Worm (Caenorhabditis elegans) whole organism, dauer: ENCODE data around the gene nrde-3.
"Not testable (repeated sequence)": the region's sequence is repeated elsewhere in the genome, so short reads cannot be mapped to it uniquely, and the experiment has no call there.

Experiments
- unc-62 ChIP-seq: sonication (generic microtip); optimal IDR thresholded peaks from 2 replicates; lab custom pipeline; 2017; ENCODE audit warnings: missing biosample characterization, missing genetic modification reagents, missing genetic modification characterization

The nrde-3 gene

DNA sequence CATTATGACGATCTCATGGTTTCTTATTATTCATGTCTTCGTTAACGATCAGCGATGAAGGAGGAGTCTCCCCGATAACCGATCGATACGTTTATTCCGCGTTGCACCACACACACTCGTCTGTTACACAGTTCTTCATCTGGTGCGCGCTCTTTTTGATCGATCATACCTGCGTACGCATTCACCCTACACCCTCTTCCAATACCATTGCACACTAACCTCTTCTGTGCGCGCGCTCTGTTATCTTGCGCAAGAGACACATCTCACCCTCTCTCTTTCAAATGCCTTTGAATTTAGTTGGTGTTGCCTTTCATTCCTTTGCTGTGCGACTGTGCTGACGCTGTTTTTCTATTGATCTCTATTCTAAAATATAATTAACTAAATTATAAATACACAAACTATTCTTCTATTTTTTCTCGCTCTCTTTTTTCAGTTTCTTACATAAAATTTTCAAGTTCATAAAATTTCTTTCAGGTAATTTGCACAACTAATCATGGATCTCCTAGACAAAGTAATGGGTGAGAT is at the start of gene nrde-3:
TSS of gene nrde-3 (plus strand) at position 475 of the 525 bp plus-strand sequence.
- TF ChIP-seq unc-62 = no peak

DNA sequence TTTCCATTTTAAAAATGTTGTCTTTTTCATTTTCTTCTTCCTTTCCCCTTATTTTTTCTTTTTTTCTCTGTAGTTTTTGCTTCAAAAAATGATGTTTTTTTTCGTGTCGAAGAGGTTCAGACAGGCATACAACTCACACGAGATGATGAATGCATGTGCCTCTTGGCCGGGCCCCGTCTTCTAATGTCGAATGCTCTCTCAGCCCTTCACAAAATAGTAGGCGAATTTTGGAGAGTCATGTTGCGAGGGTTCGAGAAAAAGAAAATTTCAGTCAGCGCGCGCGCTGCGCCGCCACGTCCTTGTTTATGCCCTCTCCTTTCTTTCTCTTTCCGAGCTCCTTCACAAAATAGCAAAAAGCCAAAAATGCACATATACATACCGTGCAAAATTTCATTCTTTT is 48.0 kb upstream of the nrde-3 start:
- no peak for TF ChIP-seq unc-62

DNA sequence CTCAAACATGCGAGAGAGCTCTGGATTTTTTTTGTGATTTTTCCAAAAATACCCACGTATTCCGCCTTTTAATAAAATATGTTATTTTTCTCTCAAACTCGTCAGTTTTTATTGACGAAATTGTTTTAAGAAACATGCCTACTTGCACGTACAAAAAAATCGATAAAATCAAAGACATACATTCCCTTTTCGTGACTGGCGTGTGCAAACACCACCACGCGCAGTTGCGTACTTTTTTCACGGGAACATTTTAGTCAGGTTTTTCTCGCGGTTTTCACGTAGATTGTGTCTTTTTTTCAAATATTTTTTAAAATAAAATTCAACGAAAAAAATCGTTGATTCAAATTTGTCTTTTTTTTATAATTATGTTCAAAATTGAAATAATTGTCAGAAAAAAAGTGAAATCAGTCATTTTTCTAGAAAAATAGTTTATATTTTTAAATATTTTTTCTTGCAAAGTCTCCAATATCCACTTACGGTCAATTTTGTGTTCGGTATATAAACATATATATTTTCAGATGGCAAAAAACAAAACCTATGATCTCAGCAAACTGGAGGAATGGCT is 46.4 kb upstream of the nrde-3 start, which contains the start of gene M02E1.1:
TSS of gene M02E1.1 (plus strand) at position 515 of the 565 bp plus-strand sequence.
- TF ChIP-seq unc-62 = no peak

DNA sequence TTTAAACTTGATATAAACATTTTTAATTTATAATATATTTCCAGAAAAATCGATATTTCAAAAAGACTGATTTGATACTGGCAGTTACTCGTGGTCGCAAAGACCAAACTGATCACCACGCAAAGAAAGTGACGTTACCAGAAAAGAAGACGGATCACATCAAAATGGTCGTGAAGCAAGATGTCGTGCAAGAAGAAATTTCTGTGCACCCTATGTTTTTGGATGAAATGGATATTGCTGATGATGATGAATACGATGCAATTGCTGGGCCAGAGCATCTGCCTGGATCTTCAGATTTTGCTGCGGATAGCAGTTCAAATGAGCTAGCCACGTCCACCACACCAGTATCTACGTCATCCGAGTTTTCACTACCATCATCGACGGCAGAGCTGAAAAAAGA is 43.3 kb upstream of the nrde-3 start:
- no peak for TF ChIP-seq unc-62

DNA sequence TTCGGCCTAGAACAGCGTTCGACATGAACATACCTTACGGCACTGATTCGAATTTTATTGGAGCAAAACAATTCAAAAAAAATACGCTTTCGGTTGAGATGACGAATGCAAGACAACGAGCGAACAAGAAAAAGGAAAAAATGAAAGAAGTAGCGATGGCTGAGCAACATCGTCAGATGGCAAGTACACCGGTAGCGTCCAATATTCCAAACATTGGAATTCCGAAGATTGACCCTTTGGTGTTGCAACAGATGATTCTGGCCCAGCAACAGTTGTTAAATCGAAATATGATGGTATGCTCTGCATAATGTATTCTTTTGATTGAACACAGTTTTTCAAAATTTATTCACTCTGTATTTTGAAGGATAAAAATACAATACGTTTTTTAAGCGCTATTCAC is 39.4 kb upstream of the nrde-3 start:
- TF ChIP-seq unc-62 = no peak

DNA sequence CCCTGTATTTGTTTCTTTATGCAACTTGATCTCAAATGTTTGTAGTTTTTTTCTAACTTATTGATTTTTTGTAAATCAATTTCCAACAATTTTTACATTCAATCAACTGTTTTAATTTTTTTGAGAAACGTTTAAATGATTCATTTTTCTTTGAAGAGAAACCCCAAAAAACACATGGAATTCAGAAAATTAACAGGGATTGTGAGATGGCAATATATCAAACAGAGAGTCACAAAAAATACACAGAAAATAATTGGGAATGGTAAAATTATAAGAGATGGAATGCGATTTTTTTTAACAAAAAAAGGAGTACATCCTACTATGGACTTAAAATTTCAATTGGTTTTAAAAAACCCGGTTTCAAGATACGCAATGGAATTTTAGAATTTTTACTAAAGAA is 37.6 kb upstream of the nrde-3 start:
- no peak for TF ChIP-seq unc-62

DNA sequence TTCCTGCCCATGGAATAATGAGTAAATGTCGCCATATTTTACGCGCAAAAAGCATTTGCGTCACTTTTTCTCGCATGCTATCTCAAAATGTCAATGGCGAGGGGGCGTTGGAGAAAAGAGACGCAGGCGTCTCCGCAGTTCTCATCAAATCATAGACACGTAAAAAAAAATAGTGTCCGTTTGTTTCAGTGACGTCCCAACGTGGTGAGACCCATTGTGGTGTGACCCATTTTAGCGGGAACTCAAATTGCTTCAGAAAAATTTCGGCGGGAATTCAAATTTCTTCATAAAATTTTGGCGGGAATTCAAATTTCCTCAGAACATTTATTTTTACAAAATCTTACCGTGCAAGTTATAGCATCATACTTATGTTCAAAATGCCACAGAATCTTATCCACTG is 28.2 kb upstream of the nrde-3 start:
- no peak for TF ChIP-seq unc-62

DNA sequence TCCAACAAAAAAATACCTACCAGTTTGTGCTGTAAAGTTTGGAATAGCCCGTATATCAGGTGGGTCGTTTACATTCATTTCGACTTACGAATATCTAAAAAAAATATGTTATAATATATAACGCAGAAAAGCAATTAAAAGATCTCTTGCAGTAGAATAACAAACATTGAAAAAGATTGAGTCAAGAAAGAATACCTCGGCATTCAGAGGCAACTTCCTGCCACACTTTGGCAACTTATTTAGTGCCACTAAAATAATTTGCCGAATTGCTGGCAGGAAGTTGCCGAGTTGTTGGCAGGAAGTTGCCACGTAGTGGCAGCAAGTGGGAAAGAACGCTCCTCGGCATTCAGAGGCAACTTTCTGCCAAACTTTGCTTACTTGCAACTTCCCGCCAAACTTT is 24.9 kb upstream of the nrde-3 start, which contains the start of gene C04E7.3:
TSS of gene C04E7.3 (minus strand) at position 101 of the 400 bp plus-strand sequence.
- not testable (repeated sequence) for TF ChIP-seq unc-62

DNA sequence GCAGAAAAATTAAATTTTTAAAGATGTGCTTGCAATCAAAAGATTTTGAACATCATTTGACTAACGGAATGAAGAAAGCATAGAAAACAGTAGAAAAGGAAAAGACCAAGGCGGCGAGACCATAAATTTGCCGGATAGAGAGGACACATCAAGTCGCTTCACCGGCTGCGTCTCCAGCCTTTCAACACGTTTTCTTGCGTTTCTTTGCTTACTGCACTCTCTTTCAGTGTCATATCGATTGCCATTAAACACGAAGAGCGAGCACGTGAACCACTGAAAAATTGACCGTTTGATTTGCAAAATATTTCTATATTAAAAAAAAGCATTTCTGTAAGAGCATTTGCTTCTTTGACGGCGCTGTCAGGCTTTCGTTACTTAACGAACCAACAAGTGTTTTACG is 23.9 kb upstream of the nrde-3 start:
- no peak for TF ChIP-seq unc-62

DNA sequence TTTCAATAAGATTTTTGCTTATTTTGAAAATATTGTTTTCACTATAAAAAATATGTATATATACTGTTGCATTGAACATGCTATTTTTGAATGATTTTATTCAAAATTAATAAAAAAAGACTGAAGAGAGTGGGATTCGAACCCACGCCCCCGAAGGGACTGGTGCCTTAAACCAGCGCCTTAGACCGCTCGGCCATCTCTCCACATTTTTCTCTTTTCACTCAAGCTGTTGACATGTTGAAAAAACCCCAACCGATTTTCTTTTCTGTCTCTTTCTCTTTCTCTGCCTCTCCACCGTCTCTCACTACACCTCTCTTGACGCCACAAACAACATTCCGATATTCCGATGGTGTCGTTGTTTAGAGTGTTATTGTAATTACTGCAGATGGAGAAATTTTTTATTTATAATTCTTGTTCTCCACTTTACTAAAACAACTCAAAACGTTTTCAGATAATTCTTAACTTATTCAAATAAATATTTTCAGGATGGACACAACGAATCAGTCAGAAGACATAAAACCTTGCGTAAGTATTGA is 18.8 kb upstream of the nrde-3 start, which contains the start of gene sor-3:
TSS of gene sor-3 (plus strand) at position 486 of the 536 bp plus-strand sequence.
- TF ChIP-seq unc-62 = no peak

DNA sequence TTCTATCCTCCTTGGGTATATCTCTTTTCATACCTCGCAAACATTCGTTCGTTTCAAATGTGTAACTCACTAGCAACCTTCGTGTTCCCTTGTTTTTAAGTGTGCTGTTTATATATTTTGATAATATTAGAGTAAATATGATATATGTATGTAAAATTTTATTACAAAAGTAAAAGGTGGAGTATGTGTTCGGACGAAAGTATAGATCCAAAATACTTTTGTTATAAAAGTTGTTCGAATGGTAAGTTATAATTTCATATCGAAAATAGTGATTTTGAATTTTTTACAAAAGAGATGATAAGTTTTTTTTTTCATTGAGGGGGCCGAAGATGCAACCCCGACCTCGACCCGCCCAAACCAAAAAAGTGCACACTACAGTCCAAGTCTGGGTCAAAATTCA is 14.2 kb upstream of the nrde-3 start, which contains the start of gene C04E7.1:
TSS of gene C04E7.1 (plus strand) at position 301 of the 400 bp plus-strand sequence.
- TF ChIP-seq unc-62 = no peak

DNA sequence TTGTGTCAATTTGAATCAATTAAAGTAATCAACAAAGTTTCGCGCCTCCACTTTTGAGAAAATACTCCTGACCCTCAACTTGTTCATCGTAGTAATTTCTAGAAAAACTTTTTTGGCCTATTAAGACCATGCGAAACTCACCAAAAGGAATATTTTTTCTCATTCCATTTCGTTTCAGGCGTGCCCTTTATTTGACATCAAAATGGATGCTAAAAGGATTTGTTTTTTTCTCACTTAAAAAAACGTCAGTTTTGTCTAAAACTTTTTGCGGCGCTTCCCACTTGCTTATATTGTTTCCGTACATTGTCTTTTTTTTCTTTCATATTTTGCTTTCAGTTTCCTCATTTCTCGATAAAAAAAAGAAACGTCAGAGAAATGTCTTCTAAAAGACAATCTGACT is 11.6 kb upstream of the nrde-3 start, which contains the start of gene C04E7.5:
TSS of gene C04E7.5 (plus strand) at position 301 of the 400 bp plus-strand sequence.
- TF ChIP-seq unc-62 = no peak

DNA sequence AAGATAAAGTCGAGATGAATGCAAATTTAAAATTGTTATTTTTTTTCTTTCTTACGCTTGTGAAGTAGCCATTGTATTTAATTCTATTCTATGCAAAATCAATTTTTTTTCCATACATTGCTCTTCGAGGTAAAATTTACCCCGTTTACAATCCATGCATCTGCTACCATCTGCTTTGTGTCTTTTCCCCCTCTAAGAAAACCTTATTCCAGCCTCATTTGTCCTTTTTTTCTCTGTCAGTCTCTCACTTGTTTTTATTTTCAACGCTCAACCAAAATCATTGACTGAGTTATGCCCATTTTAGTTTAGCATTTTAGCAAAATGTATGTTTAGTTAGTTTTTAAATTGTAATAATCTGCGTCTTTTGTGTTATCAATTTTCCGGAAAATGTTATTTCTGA is 2.1 kb upstream of the nrde-3 start:
- no peak for TF ChIP-seq unc-62

DNA sequence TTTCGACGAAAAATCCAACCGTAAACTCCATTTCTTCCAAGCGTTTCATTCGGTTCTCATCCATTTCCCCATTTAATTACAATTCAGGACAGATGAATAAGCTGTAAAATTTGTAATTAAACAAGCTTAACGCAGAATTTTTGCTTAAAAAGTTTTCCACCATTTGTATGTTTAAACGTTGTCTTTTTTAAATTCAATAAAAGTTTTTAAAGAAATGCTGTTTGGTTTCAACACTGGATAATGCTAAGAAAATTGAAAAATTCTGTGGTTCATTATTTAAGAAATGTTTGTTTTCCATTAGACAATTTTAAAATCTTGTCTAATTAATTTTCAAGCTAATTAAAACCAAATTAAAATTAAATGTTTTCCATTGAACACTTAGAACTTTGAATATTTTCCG is 8.5 kb downstream of the nrde-3 start, which contains the start of gene R04A9.3:
TSS of gene R04A9.3 (minus strand) at position 101 of the 400 bp plus-strand sequence.
- TF ChIP-seq unc-62 = no peak

DNA sequence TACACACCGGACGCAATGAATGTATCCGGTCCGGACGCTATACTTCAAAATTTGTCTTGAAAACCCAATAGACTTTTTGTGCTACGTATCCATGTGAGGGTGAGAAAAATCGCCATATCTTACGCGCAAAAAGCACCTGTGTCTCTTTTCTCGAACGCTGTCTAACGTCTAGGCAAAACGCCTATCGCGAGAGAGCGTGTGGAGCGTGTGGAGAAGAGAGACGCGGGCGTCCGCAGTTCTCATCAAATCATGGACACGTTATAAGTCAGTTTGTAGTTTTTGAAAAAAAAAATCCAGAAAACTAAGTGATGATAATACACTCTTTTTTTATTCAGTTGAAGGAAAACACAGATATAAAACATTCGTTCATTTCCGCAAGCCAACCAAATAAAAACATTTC is 9.0 kb downstream of the nrde-3 start:
- TF ChIP-seq unc-62 = no peak

DNA sequence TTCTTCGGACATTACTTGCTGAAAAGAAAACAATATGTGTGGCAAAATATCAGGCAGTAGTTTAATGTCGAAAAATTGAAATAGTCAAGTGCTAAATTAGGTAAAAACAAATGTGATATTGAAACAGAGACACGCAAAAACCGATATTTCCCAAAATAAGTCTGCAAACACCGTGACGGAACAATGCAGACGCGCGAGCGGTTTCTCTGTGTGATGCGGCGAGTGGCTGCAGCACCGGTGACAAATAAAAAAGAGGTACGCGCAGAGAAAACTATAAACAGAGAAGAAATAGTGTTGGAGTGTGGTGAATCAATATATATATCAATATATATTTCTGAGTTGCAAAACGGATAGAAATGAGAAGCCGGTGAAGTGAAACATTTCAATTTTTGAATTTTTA is 10.7 kb downstream of the nrde-3 start, which contains the start of gene ife-2:
TSS of gene ife-2 (minus strand) at position 18 of the 400 bp plus-strand sequence.
- TF ChIP-seq unc-62 = no peak

DNA sequence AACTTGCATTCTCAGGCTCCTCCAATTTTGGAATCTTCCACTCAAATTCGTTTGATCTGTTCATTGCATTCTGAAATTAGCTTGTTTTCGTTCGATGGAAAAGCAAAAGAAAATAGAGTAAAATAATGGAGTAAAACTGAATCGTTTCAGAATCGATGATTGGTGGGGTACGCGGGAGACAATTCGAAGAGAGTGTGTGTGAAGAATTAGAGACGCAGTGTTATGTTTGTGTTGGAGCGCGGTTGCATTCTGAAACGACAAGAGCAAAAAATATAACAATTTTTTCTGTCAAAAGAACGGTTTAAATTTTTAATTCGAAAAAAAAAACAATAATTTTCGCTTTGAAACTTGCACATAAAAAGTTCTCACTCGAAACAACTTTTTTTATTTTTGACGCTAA is 16.7 kb downstream of the nrde-3 start, which contains the start of gene ceh-93:
TSS of gene ceh-93 (minus strand) at position 70 of the 400 bp plus-strand sequence.
- TF ChIP-seq unc-62 = no peak

DNA sequence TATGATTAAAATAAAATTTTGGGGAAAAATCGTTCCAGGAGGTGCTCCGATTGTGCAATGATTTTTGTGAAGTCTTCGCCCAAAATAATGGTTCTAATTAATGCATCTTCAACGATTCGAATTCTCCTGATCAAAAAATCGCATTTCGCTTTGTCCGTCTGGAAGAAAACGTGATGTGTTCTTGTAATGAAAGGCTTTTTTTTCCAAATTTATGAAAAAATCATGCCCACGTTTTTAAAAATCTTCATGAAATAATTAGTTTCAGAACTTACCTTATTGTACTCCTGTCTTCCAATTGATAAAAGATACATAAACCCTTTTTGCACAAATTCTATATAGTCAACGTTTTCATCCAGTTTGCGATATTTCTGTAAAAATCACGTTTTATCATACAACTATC is 17.5 kb downstream of the nrde-3 start:
- TF ChIP-seq unc-62 = no peak
